Fruit fly (Drosophila melanogaster) whole organism, embryonic: ENCODE data around the gene CG33641.

Experiments
- Asciz ChIP-seq: fragments of 200-800 bp; sonication (Bioruptor generic); optimal IDR thresholded peaks from 2 replicates; lab custom pipeline; 2017; ENCODE audit warnings: missing biosample characterization, mild to moderate bottlenecking, missing genetic modification characterization, missing genetic modification reagents
- Atf3 ChIP-seq: fragments of 200-800 bp; sonication (Bioruptor generic); optimal IDR thresholded peaks from 3 replicates; lab custom pipeline; 2016; ENCODE audit warnings: missing biosample characterization, missing genetic modification characterization
- CG10462 ChIP-seq: fragments of 200-800 bp; sonication (Bioruptor generic); optimal IDR thresholded peaks from 2 replicates; lab custom pipeline; 2016; ENCODE audit warnings: missing biosample characterization, missing genetic modification characterization
- CG12236 ChIP-seq: fragments of 200-800 bp; sonication (Bioruptor generic); optimal IDR thresholded peaks from 2 replicates; lab custom pipeline; 2016; ENCODE audit warnings: missing biosample characterization, missing genetic modification characterization
- CG15011 ChIP-seq: fragments of 200-800 bp; sonication (Bioruptor generic); optimal IDR thresholded peaks from 3 replicates; lab custom pipeline; 2018; ENCODE audit warnings: missing biosample characterization, mild to moderate bottlenecking, missing genetic modification characterization
- CG1647 ChIP-seq: fragments of 200-800 bp; sonication (Bioruptor generic); optimal IDR thresholded peaks from 3 replicates; lab custom pipeline; 2016; ENCODE audit warnings: missing biosample characterization, missing genetic modification characterization
- CG17385 ChIP-seq: fragments of 200-800 bp; sonication (Bioruptor generic); optimal IDR thresholded peaks from 3 replicates; lab custom pipeline; 2018; ENCODE audit warnings: missing biosample characterization, mild to moderate bottlenecking, missing genetic modification characterization
- CG2129 ChIP-seq: fragments of 200-800 bp; sonication (Bioruptor generic); IDR thresholded peaks from 2 replicates; pipeline ENCODE4 v1.3.6; 2022; ENCODE audit warnings: missing biosample characterization, missing genetic modification characterization; ENCODE audit not compliant: partially characterized antibody
- CG31365 ChIP-seq: fragments of 200-800 bp; sonication (Bioruptor generic); optimal IDR thresholded peaks from 2 replicates; lab custom pipeline; 2018; ENCODE audit warnings: missing biosample characterization, mild to moderate bottlenecking, missing genetic modification characterization
- CG31388 ChIP-seq: fragments of 200-800 bp; sonication (Bioruptor generic); optimal IDR thresholded peaks from 2 replicates; lab custom pipeline; 2016; ENCODE audit warnings: missing biosample characterization, missing genetic modification characterization
- CG34224 ChIP-seq: fragments of 200-800 bp; sonication (Bioruptor generic); IDR thresholded peaks from 3 replicates; pipeline ENCODE4 v1.3.6; 2022; ENCODE audit warnings: missing biosample characterization, missing genetic modification characterization; ENCODE audit not compliant: partially characterized antibody
- CG3726 ChIP-seq: fragments of 200-800 bp; sonication (Bioruptor generic); IDR thresholded peaks from 3 replicates; pipeline ENCODE4, ENCODE4 v1.3.6; 2022; ENCODE audit warnings: missing biosample characterization, missing genetic modification characterization
- CG4328 ChIP-seq: fragments of 200-800 bp; sonication (Bioruptor generic); optimal IDR thresholded peaks from 3 replicates; lab custom pipeline; 2017; ENCODE audit warnings: missing biosample characterization, missing genetic modification reagents, missing genetic modification characterization
- CG4404 ChIP-seq: fragments of 200-800 bp; sonication (Bioruptor generic); IDR thresholded peaks from 2 replicates; pipeline ENCODE4 v1.3.6; 2022; ENCODE audit warnings: missing biosample characterization, missing genetic modification characterization
- CG4707 ChIP-seq: fragments of 200-800 bp; sonication (Bioruptor generic); optimal IDR thresholded peaks from 2 replicates; lab custom pipeline; 2018; ENCODE audit warnings: missing biosample characterization, mild to moderate bottlenecking, missing genetic modification characterization, moderate library complexity
- CG6854 ChIP-seq: fragments of 200-800 bp; sonication (Bioruptor generic); optimal IDR thresholded peaks from 3 replicates; lab custom pipeline; 2017; ENCODE audit warnings: missing biosample characterization, mild to moderate bottlenecking, missing genetic modification characterization
- CG7357 ChIP-seq: fragments of 200-800 bp; sonication (Bioruptor generic); IDR thresholded peaks from 3 replicates; pipeline ENCODE4 v1.3.6; 2022; ENCODE audit warnings: missing biosample characterization, missing genetic modification characterization
- CG9727 ChIP-seq: fragments of 200-800 bp; sonication (Bioruptor generic); optimal IDR thresholded peaks from 3 replicates; lab custom pipeline; 2017; ENCODE audit warnings: missing biosample characterization, mild to moderate bottlenecking, missing genetic modification characterization
- Camta ChIP-seq: fragments of 200-800 bp; sonication (Bioruptor generic); optimal IDR thresholded peaks from 2 replicates; lab custom pipeline; 2016; ENCODE audit warnings: missing biosample characterization, missing genetic modification characterization
- Dip2 ChIP-seq: fragments of 200-800 bp; sonication (Bioruptor generic); IDR thresholded peaks from 2 replicates; pipeline ENCODE4 v1.3.6; 2022; ENCODE audit warnings: missing biosample characterization, missing genetic modification characterization
- Fer3 ChIP-seq: fragments of 200-800 bp; sonication (Bioruptor generic); optimal IDR thresholded peaks from 2 replicates; lab custom pipeline; 2018; ENCODE audit warnings: missing biosample characterization, mild to moderate bottlenecking, missing genetic modification characterization, moderate library complexity
- Hsf ChIP-seq: fragments of 200-800 bp; sonication (Bioruptor generic); optimal IDR thresholded peaks from 3 replicates; lab custom pipeline; 2016; ENCODE audit warnings: missing biosample characterization, missing genetic modification characterization
- Jarid2 ChIP-seq: fragments of 200-800 bp; sonication (Bioruptor generic); optimal IDR thresholded peaks from 3 replicates; lab custom pipeline; 2017; ENCODE audit warnings: mild to moderate bottlenecking, missing biosample characterization, missing genetic modification reagents, missing genetic modification characterization
- MTF-1 ChIP-seq: fragments of 200-800 bp; sonication (Bioruptor generic); optimal IDR thresholded peaks from 2 replicates; lab custom pipeline; 2018; ENCODE audit warnings: missing biosample characterization, mild to moderate bottlenecking, missing genetic modification characterization, borderline replicate concordance
- Mad ChIP-seq: fragments of 200-800 bp; sonication (Bioruptor generic); optimal IDR thresholded peaks from 2 replicates; lab custom pipeline; 2016; ENCODE audit warnings: missing biosample characterization, missing genetic modification characterization
- Med ChIP-seq: fragments of 200-800 bp; sonication (Bioruptor generic); peaks from one replicate; lab custom pipeline; 2016; ENCODE audit warnings: missing biosample characterization, missing genetic modification characterization, mild to moderate bottlenecking, inconsistent platforms, moderate library complexity
- Myb ChIP-seq: fragments of 200-800 bp; sonication (Bioruptor generic); optimal IDR thresholded peaks from 2 replicates; lab custom pipeline; 2016; ENCODE audit warnings: missing biosample characterization, missing genetic modification characterization
- Sox102F ChIP-seq: fragments of 200-800 bp; sonication (Bioruptor generic); optimal IDR thresholded peaks from 2 replicates; lab custom pipeline; 2018; ENCODE audit warnings: missing biosample characterization, mild to moderate bottlenecking, missing genetic modification characterization, moderate library complexity
- Taf1 ChIP-seq: fragments of 200-800 bp; sonication (Bioruptor generic); IDR thresholded peaks from 2 replicates; pipeline ENCODE4 v1.3.6; 2022; ENCODE audit warnings: missing biosample characterization, missing genetic modification characterization
- aop ChIP-seq: fragments of 200-800 bp; sonication (Bioruptor generic); IDR thresholded peaks from 2 replicates; pipeline ENCODE4 v1.3.6; 2022; ENCODE audit warnings: missing biosample characterization, missing genetic modification characterization
- chif ChIP-seq, 2 experiments: fragments of 200-800 bp; sonication (Bioruptor generic); optimal IDR thresholded peaks; 3 replicates each; lab custom pipeline; 2016; ENCODE audit warnings: missing biosample characterization in 2 of 2, missing genetic modification characterization in 2 of 2
- ci ChIP-seq: fragments of 200-800 bp; sonication (Bioruptor generic); IDR thresholded peaks from 3 replicates; pipeline ENCODE4 v1.3.6; 2022; ENCODE audit warnings: missing biosample characterization, missing genetic modification characterization
- crol ChIP-seq: fragments of 200-800 bp; sonication (Bioruptor generic); IDR thresholded peaks from 2 replicates; pipeline ENCODE4 v1.3.6; 2022; ENCODE audit warnings: missing biosample characterization, missing genetic modification characterization
- dan ChIP-seq: fragments of 200-800 bp; sonication (Bioruptor generic); IDR thresholded peaks from 2 replicates; pipeline ENCODE4 v1.3.6; 2022; ENCODE audit warnings: missing biosample characterization, missing genetic modification characterization
- fd64A ChIP-seq: fragments of 200-800 bp; sonication (Bioruptor generic); optimal IDR thresholded peaks from 3 replicates; lab custom pipeline; 2018; ENCODE audit warnings: missing biosample characterization, mild to moderate bottlenecking, missing genetic modification characterization
- gcm2 ChIP-seq: fragments of 200-800 bp; sonication (Bioruptor generic); optimal IDR thresholded peaks from 2 replicates; lab custom pipeline; 2016; ENCODE audit warnings: missing biosample characterization, missing genetic modification characterization
- ken ChIP-seq: fragments of 200-800 bp; sonication (Bioruptor generic); IDR thresholded peaks from 3 replicates; pipeline ENCODE4 v1.3.6; 2022; ENCODE audit warnings: missing biosample characterization, missing genetic modification characterization
- oc ChIP-seq: fragments of 200-800 bp; sonication (Bioruptor generic); optimal IDR thresholded peaks from 2 replicates; lab custom pipeline; 2018; ENCODE audit warnings: missing biosample characterization, mild to moderate bottlenecking, missing genetic modification characterization, moderate library complexity
- odd ChIP-seq: fragments of 200-800 bp; sonication (Bioruptor generic); optimal IDR thresholded peaks from 2 replicates; lab custom pipeline; 2017; ENCODE audit warnings: missing biosample characterization, mild to moderate bottlenecking, missing genetic modification characterization
- pan ChIP-seq, 4 experiments: fragments of >200 bp in 3 of 4; fragments of 200-800 bp in 1 of 4; sonication (Bioruptor generic) in 1 of 4; optimal IDR thresholded peaks in 3 of 4; IDR thresholded peaks in 1 of 4; 2 replicates each; pipeline versions ENCODE4 v1.3.6 to Lab custom; 2017 to 2022; ENCODE audit warnings: missing biosample characterization in 2 of 4, missing genetic modification characterization in 2 of 4, mixed read lengths in 1 of 4
- pb ChIP-seq: fragments of 200-800 bp; sonication (Bioruptor generic); optimal IDR thresholded peaks from 3 replicates; lab custom pipeline; 2016; ENCODE audit warnings: missing biosample characterization, missing genetic modification characterization
- pita ChIP-seq: fragments of 200-800 bp; sonication (Bioruptor generic); optimal IDR thresholded peaks from 2 replicates; lab custom pipeline; 2017; ENCODE audit warnings: missing biosample characterization, mild to moderate bottlenecking, missing genetic modification characterization
- pum ChIP-seq: fragments of 200-800 bp; sonication (Bioruptor generic); optimal IDR thresholded peaks from 2 replicates; lab custom pipeline; 2016; ENCODE audit warnings: missing biosample characterization, missing genetic modification characterization
- rib ChIP-seq: fragments of 200-800 bp; sonication (Bioruptor generic); IDR thresholded peaks from 2 replicates; pipeline ENCODE4 v1.3.6; 2022; ENCODE audit warnings: missing biosample characterization, missing genetic modification characterization
- tio ChIP-seq: fragments of 200-800 bp; sonication (Bioruptor generic); optimal IDR thresholded peaks from 2 replicates; lab custom pipeline; 2017; ENCODE audit warnings: missing biosample characterization, missing genetic modification characterization, inconsistent platforms
- trem ChIP-seq: fragments of 200-800 bp; optimal IDR thresholded peaks from 3 replicates; lab custom pipeline; 2019; ENCODE audit warnings: missing biosample characterization, mild to moderate bottlenecking, missing genetic modification characterization, moderate library complexity
- usp ChIP-seq: fragments of >200 bp; optimal IDR thresholded peaks from 2 replicates; lab custom pipeline; 2017; ENCODE audit warnings: missing biosample characterization, missing genetic modification characterization
- wek ChIP-seq: fragments of 200-800 bp; sonication (Bioruptor generic); optimal IDR thresholded peaks from 3 replicates; lab custom pipeline; 2018; ENCODE audit warnings: missing biosample characterization, mild to moderate bottlenecking, missing genetic modification characterization, moderate library complexity

The CG33641 gene

DNA sequence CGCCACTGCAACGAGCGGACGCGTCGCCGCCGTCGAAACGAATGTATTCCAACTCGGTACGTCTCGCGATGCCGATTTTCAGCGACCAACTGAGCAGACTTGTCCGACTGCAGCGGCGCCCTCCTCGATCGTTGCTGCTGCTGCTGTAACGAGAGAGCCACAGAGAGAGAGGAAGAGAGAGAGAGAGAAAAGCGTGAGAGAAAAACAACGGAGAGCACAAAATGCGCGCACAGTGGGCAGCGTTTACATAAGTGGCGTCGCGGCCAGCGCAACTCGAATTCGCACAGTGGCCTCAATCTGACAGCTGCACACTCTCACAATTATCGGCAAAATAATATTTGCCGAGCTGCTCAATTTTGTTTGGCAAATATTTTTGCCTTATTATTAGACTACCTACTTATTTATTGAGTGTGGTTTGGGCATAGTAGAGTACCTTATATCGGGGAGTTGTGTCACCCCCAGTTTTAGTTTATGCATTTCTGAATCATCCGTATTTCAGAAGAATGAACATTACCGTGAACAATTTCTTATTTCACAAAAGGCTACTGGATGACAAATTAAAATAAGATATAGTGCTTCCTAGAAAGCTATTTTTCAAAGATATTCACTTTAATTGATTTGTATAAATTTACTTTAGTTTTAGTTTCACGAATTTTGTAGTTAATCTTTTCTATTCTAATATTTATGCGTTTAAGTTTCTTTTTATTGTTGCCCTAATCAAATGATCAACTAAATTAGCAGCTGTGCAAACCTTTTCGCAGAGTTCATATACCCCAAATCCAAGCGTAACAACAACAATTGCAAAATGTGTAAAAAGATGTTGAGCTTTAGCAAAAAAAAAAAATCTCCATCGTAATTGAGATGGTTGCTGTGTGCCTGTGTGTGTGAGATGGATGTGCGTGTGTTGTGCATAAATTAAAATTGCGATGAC, 15.2 kb upstream of the CG33641 start (continued):
- peak; percentile 11 for TF ChIP-seq pb (GFP tag; lab: Kevin White, UChicago)
- peak; percentile 90 for TF ChIP-seq Med (GFP tag; lab: Kevin White, UChicago)
- TF ChIP-seq CG1647, result no peak
- TF ChIP-seq CG31388 (GFP tag; lab: Kevin White, UChicago), result no peak
- TF ChIP-seq Jarid2 (GFP tag; lab: Kevin White, UChicago), result peak; percentile 88
- TF ChIP-seq CG7357 (GFP tag; lab: Robert Waterston, UW), result peak; percentile 8; the same call in 1 of the 3 replicates
- no peak for TF ChIP-seq aop (GFP tag; lab: Robert Waterston, UW)
- TF ChIP-seq Mad (GFP tag; lab: Kevin White, UChicago), result peak; percentile 40
- peak; percentile 39; the same call in 2 of the 3 replicates for TF ChIP-seq CG34224 (GFP tag; lab: Robert Waterston, UW)
- peak; percentile 69 for TF ChIP-seq Hsf (GFP tag; lab: Kevin White, UChicago)
- no peak for TF ChIP-seq dan (GFP tag; lab: Robert Waterston, UW)
- peak; percentile 36 for TF ChIP-seq Myb (GFP tag; lab: Kevin White, UChicago)
- no peak for TF ChIP-seq pan (optimal IDR thresholded peaks at IDR 0.05; lab: Kevin White, UChicago)
- peak in 1 of 2 experiments; percentile 77 for TF ChIP-seq pan (GFP tag; optimal IDR thresholded peaks at IDR 0.05 in 1 of 2, IDR thresholded peaks at IDR 0.05 in 1 of 2)
- TF ChIP-seq Fer3, result peak; percentile 36
- TF ChIP-seq Atf3 (GFP tag; lab: Kevin White, UChicago), result peak; percentile 23
- no peak for TF ChIP-seq CG10462
- TF ChIP-seq trem, result peak; percentile 4
- 0 out of 2 replicates have a peak, but pooled peaks have one; percentile 30 for TF ChIP-seq Taf1 (GFP tag; lab: Robert Waterston, UW)
- TF ChIP-seq Camta (GFP tag; lab: Kevin White, UChicago), result peak; percentile 33
- no peak for TF ChIP-seq crol (GFP tag; lab: Robert Waterston, UW)
- peak; percentile 35 for TF ChIP-seq MTF-1 (GFP tag; lab: Kevin White, UChicago)
- no peak for TF ChIP-seq fd64A (GFP tag; lab: Kevin White, UChicago)
- no peak for TF ChIP-seq CG31365 (tag; lab: Kevin White, UChicago)
- TF ChIP-seq CG4404 (GFP tag; lab: Robert Waterston, UW), result peak; percentile 27; the same call in 1 of the 2 replicates
- TF ChIP-seq gcm2 (GFP tag; lab: Kevin White, UChicago), result no peak
- TF ChIP-seq CG9727, result peak; percentile 16
- no peak for TF ChIP-seq CG6854
- TF ChIP-seq ci (GFP tag; lab: Robert Waterston, UW), result peak; percentile 84
- TF ChIP-seq Asciz, result peak; percentile 56
- TF ChIP-seq tio (GFP tag; lab: Kevin White, UChicago), result peak; percentile 53
- TF ChIP-seq CG4328 (GFP tag; lab: Kevin White, UChicago), result no peak
- no peak for TF ChIP-seq pita (GFP tag; lab: Kevin White, UChicago)
- TF ChIP-seq CG2129 (GFP tag; lab: Robert Waterston, UW), result no peak
- TF ChIP-seq CG12236 (GFP tag; lab: Kevin White, UChicago), result peak; percentile 2
- no peak for TF ChIP-seq oc (tag; lab: Kevin White, UChicago)
- TF ChIP-seq CG17385 (GFP tag; lab: Kevin White, UChicago), result peak; percentile 53
- TF ChIP-seq Sox102F (GFP tag; lab: Kevin White, UChicago), result peak; percentile 71
- peak; percentile 66 for TF ChIP-seq pum (GFP tag; lab: Kevin White, UChicago)
- peak; percentile 99 for TF ChIP-seq CG4707
- TF ChIP-seq odd (GFP tag; lab: Kevin White, UChicago), result no peak
- peak in 1 of 2 experiments; percentile 35 for TF ChIP-seq chif (GFP tag; optimal IDR thresholded peaks at IDR 0.05; lab: Kevin White, UChicago)
- no peak for TF ChIP-seq usp (GFP tag; lab: Kevin White, UChicago)
- no peak for TF ChIP-seq Dip2 (GFP tag; lab: Robert Waterston, UW)
- TF ChIP-seq ken (GFP tag; lab: Robert Waterston, UW), result 0 out of 3 replicates have a peak, but pooled peaks have one; percentile 49
- peak; percentile 70; the same call in 2 of the 3 replicates for TF ChIP-seq CG3726 (GFP tag; lab: Robert Waterston, UW)
- TF ChIP-seq wek (GFP tag; lab: Kevin White, UChicago), result peak; percentile 44
- TF ChIP-seq rib (GFP tag; lab: Robert Waterston, UW), result peak; percentile 45
- TF ChIP-seq CG15011 (GFP tag; lab: Kevin White, UChicago), result no peak
